Worm (Caenorhabditis elegans): Measurements from ENCODE around the gene ZC449.5.

DNA sequence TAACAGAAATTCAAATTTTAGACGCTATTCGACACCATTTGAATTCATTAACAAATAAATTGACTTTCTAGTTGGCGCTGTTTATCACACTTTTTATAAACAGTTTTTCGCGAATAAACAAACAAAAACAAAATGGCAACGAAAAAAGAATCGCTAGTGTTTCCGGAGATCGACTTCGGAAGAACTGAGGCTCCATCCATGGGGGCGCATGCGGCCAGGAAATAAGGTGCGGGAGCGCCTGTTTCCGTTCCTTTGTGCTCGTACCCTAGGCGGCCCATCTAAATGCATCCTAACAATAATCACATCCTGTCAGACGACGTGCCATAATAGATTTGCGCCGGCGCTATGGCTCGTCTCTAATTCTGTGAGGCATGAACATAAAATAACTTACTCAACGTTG is 46.5 kb upstream of the ZC449.5 start:
- no peak for TF ChIP-seq fkh-10 (GFP tag; optimal IDR thresholded peaks at IDR 0.05)
- TF ChIP-seq nhr-76 (tag; optimal IDR thresholded peaks at IDR 0.05) = no peak
- TF ChIP-seq unc-62 (GFP tag; optimal IDR thresholded peaks at IDR 0.05) = no peak
- no peak for TF ChIP-seq mdl-1 (tag; optimal IDR thresholded peaks at IDR 0.05)
- TF ChIP-seq snpc-4 (tag; optimal IDR thresholded peaks at IDR 0.05) = no peak
- TF ChIP-seq R02D3.7 (tag; optimal IDR thresholded peaks at IDR 0.05) = no peak
- no peak for TF ChIP-seq daf-12 (tag; optimal IDR thresholded peaks at IDR 0.05)
- no peak for TF ChIP-seq ZK546.5 (tag; optimal IDR thresholded peaks at IDR 0.05)
- TF ChIP-seq fos-1 (tag; optimal IDR thresholded peaks at IDR 0.05) = no peak

All from whole organism, L3 larva.